Worm (Caenorhabditis elegans) whole organism, early embryonic: ENCODE results near the gene Y17G7B.18.

Experiments used
- F13C5.2 ChIP-seq: sonication (generic microtip); optimal IDR thresholded peaks from 2 replicates; lab custom pipeline; 2017; ENCODE audit warnings: mild to moderate bottlenecking, missing genetic modification characterization, inconsistent platforms, missing compliant biosample characterization
- aly-1 ChIP-seq: sonication (generic microtip); optimal IDR thresholded peaks from 2 replicates; lab custom pipeline; 2016; ENCODE audit warnings: missing genetic modification characterization, missing compliant biosample characterization
- ama-1 ChIP-seq: fragments of 150-350 bp; optimal IDR thresholded peaks from 2 replicates; lab custom pipeline; 2014
- ceh-13 ChIP-seq: fragments of 200-800 bp; sonication (Bioruptor generic); optimal IDR thresholded peaks from 2 replicates; lab custom pipeline; 2018; ENCODE audit warnings: mild to moderate bottlenecking, missing genetic modification characterization, missing compliant biosample characterization
- ceh-36 ChIP-seq: sonication (generic microtip); optimal IDR thresholded peaks from 2 replicates; lab custom pipeline; 2016; ENCODE audit warnings: missing genetic modification characterization, inconsistent platforms, missing compliant biosample characterization
- flt-1 ChIP-seq: fragments of 200-800 bp; sonication (Bioruptor generic); IDR thresholded peaks from 2 replicates; pipeline ENCODE4 v1.3.6; 2022; ENCODE audit warnings: missing genetic modification characterization, missing compliant biosample characterization
- hmg-4 ChIP-seq: fragments of 200-800 bp; sonication (Bioruptor generic); optimal IDR thresholded peaks from 2 replicates; lab custom pipeline; 2018; ENCODE audit warnings: mild to moderate bottlenecking, missing genetic modification characterization, missing compliant biosample characterization
- pes-1 ChIP-seq: fragments of 200-800 bp; sonication (Bioruptor generic); IDR thresholded peaks from 2 replicates; pipeline ENCODE4 v1.3.6; 2022; ENCODE audit warnings: missing genetic modification reagents, missing genetic modification characterization, missing compliant biosample characterization
- scrt-1 ChIP-seq: fragments of 200-800 bp; sonication (Bioruptor generic); IDR thresholded peaks from 2 replicates; pipeline ENCODE4 v1.3.6; 2022; ENCODE audit warnings: missing genetic modification characterization, missing compliant biosample characterization
- sea-1 ChIP-seq: fragments of 200-800 bp; sonication (Bioruptor generic); conservative IDR thresholded peaks from 2 replicates; pipeline ENCODE4 v1.3.6; 2022; ENCODE audit warnings: missing genetic modification characterization, missing compliant biosample characterization
- tbx-11 ChIP-seq: fragments of 200-800 bp; sonication (Bioruptor generic); IDR thresholded peaks from 2 replicates; pipeline ENCODE4 v1.3.6; 2022; ENCODE audit warnings: missing genetic modification characterization, missing compliant biosample characterization
- tbx-37 ChIP-seq: fragments of 200-800 bp; sonication (Bioruptor generic); conservative IDR thresholded peaks from 2 replicates; pipeline ENCODE4 v1.3.6; 2022; ENCODE audit warnings: missing genetic modification reagents, missing genetic modification characterization, missing compliant biosample characterization

- TF ChIP-seq ama-1 (lab: Kevin White, UChicago), result no peak
- no peak for TF ChIP-seq tbx-11 (GFP tag; lab: Robert Waterston, UW)
- TF ChIP-seq ceh-36, result no peak
- no peak for TF ChIP-seq ceh-13 (GFP tag; lab: Kevin White, UChicago)
- TF ChIP-seq F13C5.2 (tag; lab: Kevin White, UChicago), result no peak
- TF ChIP-seq tbx-37 (GFP tag; lab: Robert Waterston, UW), result no peak
- no peak for TF ChIP-seq sea-1 (GFP tag; lab: Robert Waterston, UW)
- no peak for TF ChIP-seq pes-1 (GFP tag; lab: Robert Waterston, UW)
- TF ChIP-seq scrt-1 (GFP tag; lab: Robert Waterston, UW), result no peak
- TF ChIP-seq aly-1 (tag; lab: Kevin White, UChicago), result no peak
- no peak for TF ChIP-seq flt-1 (GFP tag; lab: Robert Waterston, UW)
- no peak for TF ChIP-seq hmg-4 (GFP tag; lab: Kevin White, UChicago)
Measured at ce11 chrII:12095022-12095421, 12.6 kb downstream of the Y17G7B.18 start.
